Worm (Caenorhabditis elegans): ENCODE results near the gene ZK822.1.
A peak's percentile ranks its signal among the peaks of the same experiment; 100 is the strongest.

The ZK822.1 gene

DNA sequence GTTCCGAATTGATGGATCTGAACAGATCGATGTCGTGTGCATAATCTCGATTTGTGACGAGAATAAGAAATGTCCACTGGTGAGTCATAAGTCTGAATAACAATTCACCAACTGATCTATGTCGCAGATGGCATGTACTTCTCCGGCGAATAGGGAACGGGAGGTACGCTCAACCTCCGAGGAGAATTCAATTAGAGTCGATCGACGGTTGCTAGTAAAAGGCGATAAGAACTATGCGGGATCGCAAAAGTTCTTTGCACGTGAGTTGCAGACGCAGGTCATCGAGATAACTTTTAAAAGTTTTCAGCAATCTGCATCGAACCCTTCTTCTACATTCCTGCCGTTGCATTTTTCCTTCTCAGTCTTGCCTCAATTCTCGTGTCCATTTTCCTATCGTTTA lies 39.4 kb downstream of the ZK822.1 start:
- TF ChIP-seq ztf-11 (tag; optimal IDR thresholded peaks at IDR 0.05) (no peak), zip-8 (tag; optimal IDR thresholded peaks at IDR 0.05) (no peak), bed-3 (GFP tag; optimal IDR thresholded peaks at IDR 0.05) (no peak), nhr-2 (tag; optimal IDR thresholded peaks at IDR 0.05) (no peak), nhr-237 (tag; optimal IDR thresholded peaks at IDR 0.05) (no peak), ceh-83 (GFP tag; optimal IDR thresholded peaks at IDR 0.05) (no peak), cnd-1 (tag; optimal IDR thresholded peaks at IDR 0.05) (no peak), blmp-1 (tag; optimal IDR thresholded peaks at IDR 0.05) (no peak), drap-1 (GFP tag; optimal IDR thresholded peaks at IDR 0.05) (no peak), ham-2 (GFP tag; optimal IDR thresholded peaks at IDR 0.05) (no peak), mls-2 (tag; optimal IDR thresholded peaks at IDR 0.05) (no peak), pha-4 (tag; optimal IDR thresholded peaks at IDR 0.05) (no peak)

DNA sequence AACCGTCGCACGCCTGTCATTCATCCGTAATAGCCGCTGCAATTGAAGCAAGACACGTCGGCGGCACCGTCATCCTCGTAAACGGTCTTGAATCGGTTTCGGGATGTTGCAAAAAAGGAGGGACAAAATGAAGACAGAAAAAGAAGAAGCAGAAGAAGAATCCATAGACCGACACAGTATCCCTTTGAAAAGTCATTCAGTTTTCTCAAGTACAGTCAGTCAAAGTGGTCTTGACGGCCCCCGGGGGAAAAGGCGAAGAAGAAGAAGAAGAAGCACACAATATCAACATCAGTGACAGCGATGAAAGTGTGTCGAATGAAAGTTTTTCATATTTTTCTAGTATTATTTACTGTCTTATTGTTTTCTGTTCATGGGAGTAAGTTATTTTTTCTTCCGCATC lies 43.7 kb downstream of the ZK822.1 start, which contains the start of gene cutl-27:
TSS of gene cutl-27 (plus strand) at position 301 of the 400 bp plus-strand sequence.
- TF ChIP-seq nhr-2 (tag; optimal IDR thresholded peaks at IDR 0.05): no peak
- no peak for TF ChIP-seq mab-5 (tag; optimal IDR thresholded peaks at IDR 0.05)
- TF ChIP-seq sptf-1 (tag; optimal IDR thresholded peaks at IDR 0.05): no peak
- no peak for TF ChIP-seq pha-4 (tag; optimal IDR thresholded peaks at IDR 0.05)
- TF ChIP-seq unc-62 (GFP tag; optimal IDR thresholded peaks at IDR 0.05): no peak
- no peak for TF ChIP-seq drap-1 (GFP tag; optimal IDR thresholded peaks at IDR 0.05)

DNA sequence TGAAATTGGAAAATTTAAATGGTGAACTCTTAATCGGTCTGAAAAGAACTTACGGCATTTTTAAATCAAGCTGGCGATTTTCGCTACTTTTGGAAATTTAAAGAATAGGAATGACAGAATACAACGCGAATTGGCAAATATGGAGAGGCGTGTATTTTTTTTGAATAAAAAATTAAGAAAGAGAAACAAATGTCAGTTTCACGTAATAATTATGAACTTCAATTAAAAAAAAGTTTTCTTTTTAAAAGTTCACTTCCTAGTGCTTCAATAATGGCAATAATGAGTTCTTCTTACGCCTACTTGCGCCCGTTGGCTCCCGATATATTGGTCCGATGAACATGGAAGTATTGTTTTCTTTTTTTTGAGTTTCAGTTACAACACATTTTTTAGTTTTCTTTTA lies 44.3 kb downstream of the ZK822.1 start, which contains the start of gene pph-2:
TSS of gene pph-2 (minus strand) at position 101 of the 400 bp plus-strand sequence.
- no peak for TF ChIP-seq ceh-83 (GFP tag; optimal IDR thresholded peaks at IDR 0.05)

DNA sequence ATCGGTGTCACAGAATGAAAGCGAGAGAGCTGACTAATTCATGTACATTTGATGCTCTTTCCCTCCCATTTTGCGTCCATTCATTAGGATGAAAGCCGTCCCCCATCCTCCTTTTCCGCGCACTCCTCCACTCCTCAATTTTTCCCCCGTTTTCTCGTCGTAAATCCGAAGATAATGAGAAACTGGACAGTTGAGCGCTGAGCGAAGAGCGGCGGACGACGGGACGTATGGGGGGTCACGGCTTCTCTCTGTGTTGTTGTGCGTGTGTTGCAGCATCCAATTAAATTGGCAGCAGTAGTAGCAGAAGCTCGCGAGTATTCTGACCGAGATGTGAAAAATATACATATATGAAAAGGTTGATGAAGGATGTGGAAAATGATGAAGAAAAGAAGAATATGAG lies 50.0 kb downstream of the ZK822.1 start:
- TF ChIP-seq lin-13 (tag; optimal IDR thresholded peaks at IDR 0.05) (no peak), unc-120 (tag; optimal IDR thresholded peaks at IDR 0.05; ENCODE audit: poor library complexity, severe bottlenecking) (no peak), unc-39 (tag; optimal IDR thresholded peaks at IDR 0.05) (no peak), tbx-8 (GFP tag; optimal IDR thresholded peaks at IDR 0.05) (no peak), ces-1 (GFP tag; optimal IDR thresholded peaks at IDR 0.05) (peak; percentile 58), sptf-1 (tag; optimal IDR thresholded peaks at IDR 0.05) (peak; percentile 4), hlh-1 (tag; optimal IDR thresholded peaks at IDR 0.05) (no peak), snpc-4 (tag; optimal IDR thresholded peaks at IDR 0.05) (no peak), nhr-2 (tag; optimal IDR thresholded peaks at IDR 0.05) (no peak)

DNA sequence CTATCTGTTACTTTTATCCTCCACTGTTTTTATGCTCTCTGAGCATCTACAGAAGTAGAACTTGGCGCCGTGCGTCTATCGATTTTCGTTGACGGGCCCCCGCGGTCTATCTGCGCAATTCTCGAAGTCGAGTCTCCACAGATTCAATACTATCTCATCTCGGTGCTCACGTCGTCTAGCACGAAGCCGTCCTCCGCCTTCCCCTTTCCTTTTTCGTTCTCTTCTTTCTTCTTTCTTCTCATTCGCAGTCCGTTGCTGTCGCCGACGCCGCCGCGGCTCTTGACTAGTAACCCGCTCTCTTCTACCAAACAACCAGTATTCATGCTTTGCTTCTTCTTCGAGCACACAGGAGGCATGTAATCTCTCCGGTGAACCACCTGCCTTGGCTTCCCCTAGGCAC lies 50.8 kb downstream of the ZK822.1 start:
- TF ChIP-seq elt-1 (tag; optimal IDR thresholded peaks at IDR 0.05; ENCODE audit: borderline replicate concordance, insufficient read depth) (no peak), nhr-76 (tag; optimal IDR thresholded peaks at IDR 0.05) (no peak), ces-1 (GFP tag; optimal IDR thresholded peaks at IDR 0.05) (peak; percentile 42), lin-32 (GFP tag; optimal IDR thresholded peaks at IDR 0.05) (peak; percentile 41), mep-1 (tag; optimal IDR thresholded peaks at IDR 0.05) (peak; percentile 4), cnd-1 (tag; optimal IDR thresholded peaks at IDR 0.05) (peak; percentile 47), bed-3 (GFP tag; optimal IDR thresholded peaks at IDR 0.05) (no peak), ceh-43 (GFP tag; optimal IDR thresholded peaks at IDR 0.05) (no peak), mls-2 (tag; optimal IDR thresholded peaks at IDR 0.05) (no peak)

DNA sequence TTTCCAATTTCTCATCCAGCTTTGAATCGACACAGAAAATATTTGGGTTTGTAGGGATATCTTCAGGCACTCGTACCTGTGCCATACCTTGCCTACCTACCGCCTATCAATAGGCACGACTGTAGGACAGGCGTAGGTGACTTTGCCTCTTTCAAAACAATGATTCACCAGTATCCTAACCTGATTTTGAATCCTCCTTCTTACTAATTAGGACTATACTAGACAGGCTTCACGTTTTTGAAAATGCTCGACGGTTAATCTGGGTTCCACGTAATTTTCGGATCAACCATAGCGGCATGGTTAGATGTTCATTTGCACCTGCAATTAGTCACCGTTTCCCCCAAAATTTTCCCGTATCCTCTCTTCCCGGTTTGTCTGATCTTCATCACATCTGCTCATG lies 53.5 kb downstream of the ZK822.1 start:
- no peak for TF ChIP-seq bed-3 (GFP tag; optimal IDR thresholded peaks at IDR 0.05)
- no peak for TF ChIP-seq nhr-28 (tag; optimal IDR thresholded peaks at IDR 0.05)
- no peak for TF ChIP-seq tbx-8 (GFP tag; optimal IDR thresholded peaks at IDR 0.05)
- no peak for TF ChIP-seq unc-120 (tag; optimal IDR thresholded peaks at IDR 0.05; ENCODE audit: poor library complexity, severe bottlenecking)
- no peak for TF ChIP-seq pha-4 (tag; optimal IDR thresholded peaks at IDR 0.05)
- no peak for TF ChIP-seq ztf-11 (tag; optimal IDR thresholded peaks at IDR 0.05)
- peak; percentile 41 for TF ChIP-seq ceh-43 (GFP tag; optimal IDR thresholded peaks at IDR 0.05)
- TF ChIP-seq mls-2 (tag; optimal IDR thresholded peaks at IDR 0.05): no peak

Data from whole organism, mixed stage, embryonic.